Worm (Caenorhabditis elegans): ENCODE results near the gene ifp-1.

Gene ifp-1

ce11 chrX:9637700-9638099, 42.3 kb downstream of the ifp-1 start (continued):
- TF ChIP-seq ztf-16 (tag; optimal IDR thresholded peaks at IDR 0.05) = peak; percentile 72
- TF ChIP-seq pax-1 (tag; optimal IDR thresholded peaks at IDR 0.05) = peak; percentile 5
- TF ChIP-seq sox-2 (GFP tag; IDR thresholded peaks at IDR 0.05) = peak; percentile 73
- peak; percentile 85 for TF ChIP-seq ceh-45 (GFP tag; IDR thresholded peaks at IDR 0.05)
- TF ChIP-seq tbx-7 (tag; optimal IDR thresholded peaks at IDR 0.05) = peak; percentile 27
- TF ChIP-seq ceh-6 (GFP tag; optimal IDR thresholded peaks at IDR 0.05) = peak; percentile 90
- peak; percentile 57 for TF ChIP-seq ceh-48 (tag; optimal IDR thresholded peaks at IDR 0.05)
- peak; percentile 74 for TF ChIP-seq madf-2 (tag; optimal IDR thresholded peaks at IDR 0.05)
- no peak for TF ChIP-seq pha-4 (tag; optimal IDR thresholded peaks at IDR 0.05)
- TF ChIP-seq fkh-6 (tag; optimal IDR thresholded peaks at IDR 0.05) = peak; percentile 83
- TF ChIP-seq eyg-1 (tag; optimal IDR thresholded peaks at IDR 0.05) = peak; percentile 33
- TF ChIP-seq odd-2 (tag; optimal IDR thresholded peaks at IDR 0.05) = peak; percentile 22
- peak; percentile 86 for TF ChIP-seq elt-2 (tag; optimal IDR thresholded peaks at IDR 0.05)
- peak; percentile 63 for TF ChIP-seq ceh-2 (tag; optimal IDR thresholded peaks at IDR 0.05)
- TF ChIP-seq ceh-22 (tag; optimal IDR thresholded peaks at IDR 0.05) = no peak
- peak; percentile 80 for TF ChIP-seq lin-11 (tag; optimal IDR thresholded peaks at IDR 0.05)
- TF ChIP-seq ets-4 (tag; optimal IDR thresholded peaks at IDR 0.05) = no peak
- TF ChIP-seq tbx-2 (tag; optimal IDR thresholded peaks at IDR 0.05) = peak; percentile 66
- TF ChIP-seq pha-2 (tag; optimal IDR thresholded peaks at IDR 0.05) = peak; percentile 83
- TF ChIP-seq hlh-13 (GFP tag; optimal IDR thresholded peaks at IDR 0.05) = peak; percentile 81
- peak; percentile 61 for TF ChIP-seq F13H6.1 (tag; optimal IDR thresholded peaks at IDR 0.05)

ce11 chrX:9637137-9637536, 42.8 kb downstream of the ifp-1 start:
- TF ChIP-seq ceh-24 (tag; optimal IDR thresholded peaks at IDR 0.05) (no peak), fax-1 (tag; optimal IDR thresholded peaks at IDR 0.05) (no peak), hlh-6 (tag; optimal IDR thresholded peaks at IDR 0.05) (peak; percentile 33), ceh-2 (tag; optimal IDR thresholded peaks at IDR 0.05) (peak; percentile 21), ceh-14 (tag; optimal IDR thresholded peaks at IDR 0.05) (peak; percentile 15), ceh-31 (tag; optimal IDR thresholded peaks at IDR 0.05) (peak; percentile 12), sdc-2 (tag; optimal IDR thresholded peaks at IDR 0.05) (peak; percentile 59)

- TF ChIP-seq hlh-13 (GFP tag; optimal IDR thresholded peaks at IDR 0.05) (no peak), odd-2 (tag; optimal IDR thresholded peaks at IDR 0.05) (no peak), fkh-6 (tag; optimal IDR thresholded peaks at IDR 0.05) (no peak), zip-5 (tag; optimal IDR thresholded peaks at IDR 0.05) (no peak), elt-4 (tag; optimal IDR thresholded peaks at IDR 0.05) (no peak), ceh-18 (tag; optimal IDR thresholded peaks at IDR 0.05) (no peak), rnt-1 (tag; optimal IDR thresholded peaks at IDR 0.05) (no peak), tbx-7 (tag; optimal IDR thresholded peaks at IDR 0.05) (no peak)
Observed at ce11 chrX:9635376-9635775, 44.6 kb downstream of the ifp-1 start, which contains the start of gene F34H10.5. Gene F34H10.5 (plus strand): TSS chrX:9635676.

ce11 chrX:9634925-9635324, 45.0 kb downstream of the ifp-1 start, which contains the start of gene F34H10.3:
Gene F34H10.3 (minus strand): TSS chrX:9635025.
- TF ChIP-seq gmeb-2 (tag; optimal IDR thresholded peaks at IDR 0.05) (no peak), ceh-34 (tag; optimal IDR thresholded peaks at IDR 0.05) (no peak), ceh-9 (tag; optimal IDR thresholded peaks at IDR 0.05) (no peak), ets-4 (tag; optimal IDR thresholded peaks at IDR 0.05) (no peak)

ce11 chrX:9629552-9629951, 50.4 kb downstream of the ifp-1 start:
- no peak for TF ChIP-seq ceh-31 (tag; optimal IDR thresholded peaks at IDR 0.05)
- no peak for TF ChIP-seq ref-2 (tag; optimal IDR thresholded peaks at IDR 0.05)
- TF ChIP-seq eyg-1 (tag; optimal IDR thresholded peaks at IDR 0.05) = no peak
- no peak for TF ChIP-seq npax-4 (tag; optimal IDR thresholded peaks at IDR 0.05)
- no peak for TF ChIP-seq unc-55 (GFP tag; optimal IDR thresholded peaks at IDR 0.05)
- no peak for TF ChIP-seq ceh-19 (GFP tag; optimal IDR thresholded peaks at IDR 0.05)
- TF ChIP-seq madf-2 (tag; optimal IDR thresholded peaks at IDR 0.05) = no peak
- TF ChIP-seq K02D7.2 (tag; optimal IDR thresholded peaks at IDR 0.05) = no peak
- no peak for TF ChIP-seq T23F11.4 (GFP tag; optimal IDR thresholded peaks at IDR 0.05)
- TF ChIP-seq unc-42 (tag; optimal IDR thresholded peaks at IDR 0.05) = no peak
- TF ChIP-seq ceh-34 (tag; optimal IDR thresholded peaks at IDR 0.05) = no peak
- no peak for TF ChIP-seq tbx-7 (tag; optimal IDR thresholded peaks at IDR 0.05)
- no peak for TF ChIP-seq pros-1 (tag; optimal IDR thresholded peaks at IDR 0.05)

All from whole organism, late embryonic.